Fruit fly (Drosophila melanogaster): ENCODE data around the gene mRpS18C.

- TF ChIP-seq psq (optimal IDR thresholded peaks at IDR 0.05), result no peak
- no peak for TF ChIP-seq ttk (optimal IDR thresholded peaks at IDR 0.05)
Observed at dm6 chr3R:30459066-30459935, 35.5 kb downstream of the mRpS18C start, which contains the start of the genes CG2224 and CDase.

Measured in Kc167 (cell line).